Worm (Caenorhabditis elegans) whole organism, L2 larva: ENCODE results near the gene str-193.

ENCODE experiments used
- dmd-4 ChIP-seq: sonication (generic microtip); optimal IDR thresholded peaks from 2 replicates; lab custom pipeline; 2017; ENCODE audit warnings: missing biosample characterization, missing genetic modification characterization
- egl-27 ChIP-seq: sonication (generic microtip); optimal IDR thresholded peaks from 3 replicates; lab custom pipeline; 2017; ENCODE audit warnings: missing biosample characterization, missing genetic modification reagents, missing genetic modification characterization
- elt-3 ChIP-seq: sonication (generic microtip); optimal IDR thresholded peaks from 2 replicates; lab custom pipeline; 2017; ENCODE audit warnings: missing biosample characterization, missing genetic modification characterization
- lin-11 ChIP-seq: fragments of 150-350 bp; sonication (generic microtip); optimal IDR thresholded peaks from 2 replicates; lab custom pipeline; 2014; ENCODE audit warnings: missing biosample characterization, missing genetic modification characterization, inconsistent platforms, mixed read lengths
- mab-5 ChIP-seq: fragments of 150-350 bp; optimal IDR thresholded peaks from 2 replicates; lab custom pipeline; 2014; ENCODE audit warnings: missing biosample characterization, missing genetic modification characterization
- mdl-1 ChIP-seq, 2 experiments: fragments of 150-350 bp in 1 of 2; sonication (generic microtip) in 1 of 2; optimal IDR thresholded peaks; 2 replicates each; lab custom pipeline; 2017; ENCODE audit warnings: missing biosample characterization in 2 of 2, missing genetic modification characterization in 2 of 2
- nhr-11 ChIP-seq: fragments of 150-350 bp; optimal IDR thresholded peaks from 2 replicates; lab custom pipeline; 2014; ENCODE audit warnings: missing biosample characterization, missing genetic modification characterization
- nhr-12 ChIP-seq: fragments of 150-350 bp; optimal IDR thresholded peaks from 2 replicates; lab custom pipeline; 2014; ENCODE audit warnings: missing biosample characterization, missing genetic modification characterization
- nhr-129 ChIP-seq: fragments of 150-350 bp; optimal IDR thresholded peaks from 2 replicates; lab custom pipeline; 2014; ENCODE audit warnings: missing biosample characterization, missing genetic modification characterization
- nhr-6 ChIP-seq: fragments of 150-350 bp; optimal IDR thresholded peaks from 2 replicates; lab custom pipeline; 2014; ENCODE audit warnings: missing biosample characterization, missing genetic modification characterization
- zag-1 ChIP-seq: fragments of 150-350 bp; optimal IDR thresholded peaks from 2 replicates; lab custom pipeline; 2014; ENCODE audit warnings: missing biosample characterization, missing genetic modification characterization

- TF ChIP-seq dmd-4 (tag; lab: Kevin White, UChicago) (no peak), mab-5 (tag; lab: Kevin White, UChicago) (no peak), elt-3 (no peak), nhr-12 (tag; lab: Kevin White, UChicago) (no peak), lin-11 (no peak), nhr-6 (tag; lab: Kevin White, UChicago) (no peak), mdl-1 (tag; optimal IDR thresholded peaks at IDR 0.05; lab: Kevin White, UChicago) (no peak), zag-1 (no peak), nhr-11 (tag; lab: Kevin White, UChicago) (no peak), nhr-129 (tag; lab: Kevin White, UChicago) (no peak), egl-27 (no peak)
Measured at ce11 chrV:9779418-9779817, 42.2 kb downstream of the str-193 start, which contains the start of gene F46B6.4.
